Fruit fly (Drosophila melanogaster) whole organism, pupa: ENCODE measurements around the gene CG11857.

ENCODE experiments used
- CG10348 ChIP-seq: fragments of 200-800 bp; sonication (Bioruptor generic); IDR thresholded peaks from 2 replicates; pipeline ENCODE4 v1.3.6; 2022; ENCODE audit warnings: missing biosample characterization, missing genetic modification characterization
- CG15710 ChIP-seq: fragments of 200-800 bp; sonication (Bioruptor generic); optimal IDR thresholded peaks from 2 replicates; lab custom pipeline; 2018; ENCODE audit warnings: missing biosample characterization, mild to moderate bottlenecking, missing genetic modification characterization, moderate library complexity
- CG34367 ChIP-seq: fragments of 200-800 bp; sonication (Bioruptor generic); optimal IDR thresholded peaks from 2 replicates; lab custom pipeline; 2018; ENCODE audit warnings: missing biosample characterization, mild to moderate bottlenecking, missing genetic modification characterization

- TF ChIP-seq CG10348 (GFP tag; lab: Robert Waterston, UW) (no peak), CG15710 (no peak), CG34367 (no peak)
Measured at dm6 chr3R:25308228-25308627, 49.5 kb downstream of the CG11857 start, which contains the start of gene CG10550.
